Worm (Caenorhabditis elegans) whole organism, young adult: ENCODE measurements around the gene C47D12.5.

Experiments used
- B0336.3 ChIP-seq: fragments of 200-800 bp; sonication (Bioruptor generic); IDR thresholded peaks from 2 replicates; pipeline ENCODE4 v1.3.6; 2022; ENCODE audit warnings: missing genetic modification characterization, missing compliant biosample characterization
- F23B12.7 ChIP-seq: sonication (generic microtip); optimal IDR thresholded peaks from 2 replicates; lab custom pipeline; 2017; ENCODE audit warnings: missing genetic modification characterization, mild to moderate bottlenecking, missing compliant biosample characterization, antibody characterized with exemption, moderate library complexity; ENCODE audit not compliant: insufficient read depth
- F33H1.4 ChIP-seq: fragments of 200-800 bp; sonication (Bioruptor generic); IDR thresholded peaks from 2 replicates; pipeline ENCODE4 v1.3.6; 2022; ENCODE audit warnings: missing genetic modification reagents, missing genetic modification characterization, missing compliant biosample characterization
- F37B4.10 ChIP-seq: fragments of 200-800 bp; sonication (Bioruptor generic); IDR thresholded peaks from 2 replicates; pipeline ENCODE4 v1.3.6; 2022; ENCODE audit warnings: missing genetic modification characterization, missing compliant biosample characterization
- K12H6.12 ChIP-seq: fragments of 200-800 bp; sonication (Bioruptor generic); optimal IDR thresholded peaks from 2 replicates; lab custom pipeline; 2018; ENCODE audit warnings: mild to moderate bottlenecking, missing genetic modification characterization, missing compliant biosample characterization
- T26A5.8 ChIP-seq: sonication (generic microtip); optimal IDR thresholded peaks from 2 replicates; lab custom pipeline; 2016; ENCODE audit warnings: missing genetic modification characterization, missing compliant biosample characterization
- Y53F4B.3 ChIP-seq: fragments of 200-800 bp; sonication (Bioruptor generic); IDR thresholded peaks from 2 replicates; pipeline ENCODE4 v1.3.6; 2022; ENCODE audit warnings: missing genetic modification reagents, missing genetic modification characterization, missing compliant biosample characterization
- Y95B8A.8 ChIP-seq: fragments of 200-800 bp; sonication (Bioruptor generic); IDR thresholded peaks from 2 replicates; pipeline ENCODE4 v1.3.6; 2022; ENCODE audit warnings: missing genetic modification reagents, missing genetic modification characterization, missing compliant biosample characterization
- ZK185.1 ChIP-seq: sonication (generic microtip); optimal IDR thresholded peaks from 2 replicates; lab custom pipeline; 2016; ENCODE audit warnings: mild to moderate bottlenecking, missing genetic modification characterization, missing compliant biosample characterization; ENCODE audit not compliant: poor library complexity, severe bottlenecking
- attf-5 ChIP-seq: fragments of 200-800 bp; sonication (Bioruptor generic); optimal IDR thresholded peaks from 2 replicates; lab custom pipeline; 2018; ENCODE audit warnings: mild to moderate bottlenecking, missing genetic modification characterization, missing compliant biosample characterization
- cebp-1 ChIP-seq, 2 experiments: fragments of 200-800 bp in 1 of 2; sonication (Bioruptor generic) in 1 of 2; sonication (generic microtip) in 1 of 2; IDR thresholded peaks in 1 of 2; optimal IDR thresholded peaks in 1 of 2; 2 replicates each; pipeline versions ENCODE4 v1.3.6 to Lab custom; 2017 to 2022; ENCODE audit warnings: missing compliant biosample characterization in 2 of 2, missing genetic modification characterization in 2 of 2, mild to moderate bottlenecking in 1 of 2, missing genetic modification reagents in 1 of 2, moderate library complexity in 1 of 2
- ceh-27 ChIP-seq: fragments of 200-800 bp; sonication (Bioruptor generic); optimal IDR thresholded peaks from 2 replicates; lab custom pipeline; 2018; ENCODE audit warnings: mild to moderate bottlenecking, missing genetic modification characterization, moderate library complexity, missing compliant biosample characterization
- ceh-91 ChIP-seq: fragments of 200-800 bp; sonication (Bioruptor generic); IDR thresholded peaks from 2 replicates; pipeline ENCODE4 v1.3.6; 2022; ENCODE audit warnings: missing genetic modification reagents, missing genetic modification characterization, missing compliant biosample characterization
- chd-7 ChIP-seq: sonication (generic microtip); optimal IDR thresholded peaks from 2 replicates; lab custom pipeline; 2016; ENCODE audit warnings: mild to moderate bottlenecking, missing genetic modification characterization, moderate library complexity, missing compliant biosample characterization
- die-1 ChIP-seq: sonication (generic microtip); optimal IDR thresholded peaks from 2 replicates; lab custom pipeline; 2016; ENCODE audit warnings: missing genotype, mild to moderate bottlenecking, missing genetic modification characterization, missing compliant biosample characterization
- efl-1 ChIP-seq: fragments of 150-350 bp; optimal IDR thresholded peaks from 2 replicates; lab custom pipeline; 2014; ENCODE audit warnings: missing biosample characterization, missing genetic modification reagents, missing genetic modification characterization
- egrh-3 ChIP-seq: fragments of 200-800 bp; sonication (Bioruptor generic); IDR thresholded peaks from 2 replicates; pipeline ENCODE4 v1.3.6; 2022; ENCODE audit warnings: missing genetic modification reagents, missing genetic modification characterization, missing compliant biosample characterization
- hlh-26 ChIP-seq: fragments of 200-800 bp; sonication (Bioruptor generic); conservative IDR thresholded peaks from 2 replicates; pipeline ENCODE4 v1.3.6; 2022; ENCODE audit warnings: missing genetic modification reagents, missing genetic modification characterization, missing compliant biosample characterization
- hmg-1.2 ChIP-seq: fragments of 200-800 bp; sonication (Bioruptor generic); IDR thresholded peaks from 2 replicates; pipeline ENCODE4 v1.3.6; 2022; ENCODE audit warnings: missing genetic modification reagents, missing genetic modification characterization, missing compliant biosample characterization
- lag-1 ChIP-seq: fragments of 200-800 bp; sonication (Bioruptor generic); IDR thresholded peaks from 2 replicates; pipeline ENCODE4 v1.3.6; 2022; ENCODE audit warnings: missing genetic modification reagents, missing genetic modification characterization, missing compliant biosample characterization
- lin-35 ChIP-seq, 3 experiments: fragments of 150-350 bp in 2 of 3; sonication (generic microtip) in 1 of 3; optimal IDR thresholded peaks; 2 replicates each; lab custom pipeline; 2014 to 2018; ENCODE audit warnings: missing biosample characterization in 3 of 3, missing genetic modification characterization in 3 of 3, missing genetic modification reagents in 3 of 3
- lin-40 ChIP-seq: sonication (generic microtip); optimal IDR thresholded peaks from 2 replicates; lab custom pipeline; 2016; ENCODE audit warnings: missing genetic modification characterization, mild to moderate bottlenecking, missing compliant biosample characterization, missing genotype, missing genetic modification reagents
- lir-1 ChIP-seq: fragments of 200-800 bp; sonication (Bioruptor generic); conservative IDR thresholded peaks from 2 replicates; pipeline ENCODE4 v1.3.6; 2022; ENCODE audit warnings: missing genetic modification reagents, missing genetic modification characterization, missing compliant biosample characterization
- nfya-2 ChIP-seq: fragments of 200-800 bp; sonication (Bioruptor generic); IDR thresholded peaks from 2 replicates; pipeline ENCODE4 v1.3.6; 2022; ENCODE audit warnings: missing genetic modification reagents, missing genetic modification characterization, missing compliant biosample characterization
- nfyb-1 ChIP-seq: fragments of 200-800 bp; sonication (Bioruptor generic); IDR thresholded peaks from 2 replicates; pipeline ENCODE4 v1.3.6; 2022; ENCODE audit warnings: missing genetic modification reagents, missing genetic modification characterization, missing compliant biosample characterization
- pbrm-1 ChIP-seq: fragments of 200-800 bp; sonication (Bioruptor generic); IDR thresholded peaks from 2 replicates; pipeline ENCODE4 v1.3.6; 2022; ENCODE audit warnings: missing genetic modification reagents, missing genetic modification characterization, missing compliant biosample characterization
- repo-1 ChIP-seq: sonication (generic microtip); optimal IDR thresholded peaks from 2 replicates; lab custom pipeline; 2017; ENCODE audit warnings: mild to moderate bottlenecking, missing genetic modification characterization, missing compliant biosample characterization
- rpc-1 ChIP-seq, 2 experiments: fragments of 150-350 bp in 1 of 2; sonication (generic microtip) in 1 of 2; optimal IDR thresholded peaks; 2 replicates each; lab custom pipeline; 2014 to 2018; ENCODE audit warnings: missing biosample characterization in 1 of 2, missing genetic modification characterization in 1 of 2, missing genetic modification reagents in 1 of 2, missing genotype in 1 of 2
- sdz-38 ChIP-seq: sonication (generic microtip); optimal IDR thresholded peaks from 2 replicates; lab custom pipeline; 2016; ENCODE audit warnings: missing genotype, missing genetic modification characterization, missing compliant biosample characterization
- snpc-4 ChIP-seq, 5 experiments: fragments of 150-350 bp in 1 of 5; sonication (generic microtip) in 4 of 5; optimal IDR thresholded peaks; 2 replicates each; lab custom pipeline; 2014 to 2018; ENCODE audit warnings: missing genetic modification characterization in 5 of 5, missing biosample characterization in 3 of 5, antibody characterized with exemption in 2 of 5, mild to moderate bottlenecking in 2 of 5, missing compliant biosample characterization in 2 of 5, missing genotype in 2 of 5, moderate library complexity in 2 of 5, missing genetic modification reagents in 1 of 5
- tbp1 ChIP-seq: fragments of 200-800 bp; sonication (Bioruptor generic); optimal IDR thresholded peaks from 2 replicates; lab custom pipeline; 2018; ENCODE audit warnings: mild to moderate bottlenecking, missing genetic modification characterization, missing compliant biosample characterization
- unc-62 ChIP-seq: fragments of 150-350 bp; optimal IDR thresholded peaks from 2 replicates; lab custom pipeline; 2014; ENCODE audit warnings: missing biosample characterization, missing genetic modification reagents, missing genetic modification characterization
- xnd-1 ChIP-seq: sonication (generic microtip); optimal IDR thresholded peaks from 2 replicates; lab custom pipeline; 2016; ENCODE audit warnings: missing genotype, missing genetic modification reagents, missing genetic modification characterization, missing compliant biosample characterization
- zfh-2 ChIP-seq: fragments of 200-800 bp; sonication (Bioruptor generic); conservative IDR thresholded peaks from 2 replicates; pipeline ENCODE4 v1.3.6; 2022; ENCODE audit warnings: missing genetic modification reagents, missing genetic modification characterization, missing compliant biosample characterization
- zim-3 ChIP-seq: sonication (generic microtip); optimal IDR thresholded peaks from 2 replicates; lab custom pipeline; 2017; ENCODE audit warnings: mild to moderate bottlenecking, missing genetic modification characterization, moderate library complexity, missing compliant biosample characterization
- ztf-26 ChIP-seq: sonication (generic microtip); optimal IDR thresholded peaks from 2 replicates; lab custom pipeline; 2017; ENCODE audit warnings: missing genetic modification characterization, missing compliant biosample characterization
- ztf-6 ChIP-seq: fragments of 200-800 bp; sonication (Bioruptor generic); IDR thresholded peaks from 2 replicates; pipeline ENCODE4 v1.3.6; 2022; ENCODE audit warnings: missing genetic modification reagents, missing genetic modification characterization, missing compliant biosample characterization

The C47D12.5 gene

ce11 chrII:11725615-11726014, 40.5 kb upstream of the C47D12.5 start:
- no peak for TF ChIP-seq B0336.3 (GFP tag; lab: Robert Waterston, UW)
- TF ChIP-seq zfh-2 (GFP tag; lab: Robert Waterston, UW) = peak; percentile 52; the same call in 1 of the 2 replicates
- TF ChIP-seq die-1 (tag; lab: Kevin White, UChicago) = no peak
- no peak for TF ChIP-seq ceh-91 (GFP tag; lab: Robert Waterston, UW)
- no peak for TF ChIP-seq F23B12.7 (tag; lab: Kevin White, UChicago)
- no peak; the same call in 1 of the 2 replicates for TF ChIP-seq nfyb-1 (GFP tag; lab: Robert Waterston, UW)
- TF ChIP-seq chd-7 = peak; percentile 3
- no peak for TF ChIP-seq repo-1 (tag; lab: Kevin White, UChicago)

- no peak for TF ChIP-seq xnd-1 (tag; lab: Kevin White, UChicago)
- TF ChIP-seq F33H1.4 (GFP tag; lab: Robert Waterston, UW) = no peak
- TF ChIP-seq zfh-2 (GFP tag; lab: Robert Waterston, UW) = 0 out of 2 replicates have a peak, but pooled peaks have one; percentile 40
- peak; percentile 34 for TF ChIP-seq lin-40
- no peak for TF ChIP-seq lir-1 (GFP tag; lab: Robert Waterston, UW)
- no peak for TF ChIP-seq ztf-6 (GFP tag; lab: Robert Waterston, UW)
- no peak for TF ChIP-seq nfya-2 (GFP tag; lab: Robert Waterston, UW)
- TF ChIP-seq hmg-1.2 = peak; percentile 53; the same call in 1 of the 2 replicates
- no peak for TF ChIP-seq Y95B8A.8 (GFP tag; lab: Robert Waterston, UW)
- no peak for TF ChIP-seq cebp-1 (GFP tag; IDR thresholded peaks at IDR 0.05; lab: Robert Waterston, UW)
- TF ChIP-seq cebp-1 (tag; optimal IDR thresholded peaks at IDR 0.05; lab: Kevin White, UChicago) = peak; percentile 33
- no peak for TF ChIP-seq rpc-1 (optimal IDR thresholded peaks at IDR 0.05; lab: Kevin White, UChicago)
- no peak for TF ChIP-seq rpc-1 (tag; optimal IDR thresholded peaks at IDR 0.05; lab: Kevin White, UChicago)
- TF ChIP-seq Y53F4B.3 (GFP tag; lab: Robert Waterston, UW) = no peak
- TF ChIP-seq tbp1 (GFP tag; lab: Kevin White, UChicago) = no peak
- peak; percentile 26 for TF ChIP-seq K12H6.12 (tag; lab: Kevin White, UChicago)
- no peak for TF ChIP-seq unc-62 (GFP tag; lab: Kevin White, UChicago)
- TF ChIP-seq zim-3 (tag; lab: Kevin White, UChicago) = no peak
- no peak for TF ChIP-seq egrh-3 (GFP tag; lab: Robert Waterston, UW)
- no peak for TF ChIP-seq snpc-4 (GFP tag; optimal IDR thresholded peaks at IDR 0.05; lab: Kevin White, UChicago)
- peak in 1 of 4 experiments; percentile 5 for TF ChIP-seq snpc-4 (tag; optimal IDR thresholded peaks at IDR 0.05; lab: Kevin White, UChicago)
- no peak for TF ChIP-seq repo-1 (tag; lab: Kevin White, UChicago)
- no peak for TF ChIP-seq F37B4.10 (GFP tag; lab: Robert Waterston, UW)
- no peak for TF ChIP-seq ceh-27
- TF ChIP-seq lag-1 (GFP tag; lab: Robert Waterston, UW) = no peak
- no peak for TF ChIP-seq attf-5 (GFP tag; lab: Kevin White, UChicago)
- TF ChIP-seq efl-1 (GFP tag; lab: Kevin White, UChicago) = peak; percentile 29
- no peak for TF ChIP-seq ZK185.1 (tag; lab: Kevin White, UChicago)
- TF ChIP-seq pbrm-1 (GFP tag; lab: Robert Waterston, UW) = no peak
- TF ChIP-seq sdz-38 (tag; lab: Kevin White, UChicago) = no peak
- TF ChIP-seq hlh-26 = no peak
- no peak for TF ChIP-seq ztf-26
- TF ChIP-seq lin-35 (GFP tag; optimal IDR thresholded peaks at IDR 0.05; lab: Kevin White, UChicago) = peak in 1 of 3 experiments; percentile 9
- TF ChIP-seq T26A5.8 (tag; lab: Kevin White, UChicago) = no peak
These were observed 39.3 kb upstream of the C47D12.5 start for ce11 chrII:11724362-11724761.
